Fruit fly (Drosophila melanogaster) whole organism, pupa: ENCODE results near the gene Sgsh.

ENCODE experiments used
- CG10348 ChIP-seq: fragments of 200-800 bp; sonication (Bioruptor generic); IDR thresholded peaks from 2 replicates; pipeline ENCODE4 v1.3.6; 2022; ENCODE audit warnings: missing biosample characterization, missing genetic modification characterization
- CG12605 ChIP-seq: fragments of 200-800 bp; sonication (Bioruptor generic); IDR thresholded peaks from 2 replicates; pipeline ENCODE4 v1.3.6; 2022; ENCODE audit warnings: missing biosample characterization, missing genetic modification characterization
- CG13204 ChIP-seq: fragments of 200-800 bp; sonication (Bioruptor generic); optimal IDR thresholded peaks from 2 replicates; lab custom pipeline; 2018; ENCODE audit warnings: missing biosample characterization, mild to moderate bottlenecking, missing genetic modification characterization, moderate library complexity
- CG14655 ChIP-seq: fragments of 200-800 bp; sonication (Bioruptor generic); optimal IDR thresholded peaks from 3 replicates; lab custom pipeline; 2017; ENCODE audit warnings: mild to moderate bottlenecking, missing biosample characterization, missing genetic modification reagents, missing genetic modification characterization
- CG15710 ChIP-seq: fragments of 200-800 bp; sonication (Bioruptor generic); optimal IDR thresholded peaks from 2 replicates; lab custom pipeline; 2018; ENCODE audit warnings: missing biosample characterization, mild to moderate bottlenecking, missing genetic modification characterization, moderate library complexity
- CG17806 ChIP-seq: fragments of 200-800 bp; sonication (Bioruptor generic); optimal IDR thresholded peaks from 2 replicates; lab custom pipeline; 2018; ENCODE audit warnings: missing biosample characterization, mild to moderate bottlenecking, missing genetic modification characterization, moderate library complexity
- CG32121 ChIP-seq: fragments of 200-800 bp; sonication (Bioruptor generic); IDR thresholded peaks from 2 replicates; pipeline ENCODE4 v1.3.6; 2022; ENCODE audit warnings: missing biosample characterization, missing genetic modification characterization
- CG34367 ChIP-seq: fragments of 200-800 bp; sonication (Bioruptor generic); optimal IDR thresholded peaks from 2 replicates; lab custom pipeline; 2018; ENCODE audit warnings: missing biosample characterization, mild to moderate bottlenecking, missing genetic modification characterization
- CG4496 ChIP-seq: fragments of 200-800 bp; sonication (Bioruptor generic); IDR thresholded peaks from 3 replicates; pipeline ENCODE4 v1.3.6; 2022; ENCODE audit warnings: missing biosample characterization, missing genetic modification characterization
- CG8159 ChIP-seq: fragments of 200-800 bp; sonication (Bioruptor generic); optimal IDR thresholded peaks from 3 replicates; lab custom pipeline; 2018; ENCODE audit warnings: missing biosample characterization, mild to moderate bottlenecking, missing genetic modification characterization, moderate library complexity
- CG8301 ChIP-seq: fragments of 200-800 bp; sonication (Bioruptor generic); optimal IDR thresholded peaks from 2 replicates; lab custom pipeline; 2018; ENCODE audit warnings: missing biosample characterization, mild to moderate bottlenecking, missing genetic modification characterization
- CG9948 ChIP-seq: fragments of 200-800 bp; sonication (Bioruptor generic); optimal IDR thresholded peaks from 2 replicates; lab custom pipeline; 2018; ENCODE audit warnings: missing biosample characterization, mild to moderate bottlenecking, missing genetic modification characterization, moderate library complexity
- D1 ChIP-seq: fragments of 200-800 bp; sonication (Bioruptor generic); optimal IDR thresholded peaks from 2 replicates; lab custom pipeline; 2018; ENCODE audit warnings: missing biosample characterization, mild to moderate bottlenecking, missing genetic modification characterization, moderate library complexity
- EcR ChIP-seq: fragments of 200-800 bp; sonication (Bioruptor generic); optimal IDR thresholded peaks from 3 replicates; lab custom pipeline; 2019; ENCODE audit warnings: missing biosample characterization, missing genetic modification characterization, mild to moderate bottlenecking, moderate library complexity, missing genetic modification reagents
- Ets98B ChIP-seq: fragments of 200-800 bp; sonication (Bioruptor generic); IDR thresholded peaks from 2 replicates; pipeline ENCODE4 v1.3.6; 2022; ENCODE audit warnings: missing biosample characterization, missing genetic modification characterization
- Pif1A ChIP-seq: fragments of 200-800 bp; sonication (Bioruptor generic); optimal IDR thresholded peaks from 3 replicates; lab custom pipeline; 2016; ENCODE audit warnings: missing biosample characterization, missing genetic modification characterization
- Pif1B ChIP-seq: fragments of 200-800 bp; sonication (Bioruptor generic); optimal IDR thresholded peaks from 3 replicates; lab custom pipeline; 2016; ENCODE audit warnings: missing biosample characterization, missing genetic modification characterization
- Snoo ChIP-seq: fragments of 200-800 bp; sonication (Bioruptor generic); optimal IDR thresholded peaks from 3 replicates; lab custom pipeline; 2017; ENCODE audit warnings: missing biosample characterization, mild to moderate bottlenecking, missing genetic modification characterization, inconsistent platforms
- fd96Ca ChIP-seq: fragments of 200-800 bp; sonication (Bioruptor generic); IDR thresholded peaks from 3 replicates; pipeline ENCODE4 v1.3.6; 2022; ENCODE audit warnings: missing biosample characterization, missing genetic modification characterization
- gl ChIP-seq: fragments of 200-800 bp; sonication (Bioruptor generic); optimal IDR thresholded peaks from 2 replicates; lab custom pipeline; 2018; ENCODE audit warnings: missing biosample characterization, mild to moderate bottlenecking, missing genetic modification characterization
- rn ChIP-seq: fragments of 200-800 bp; sonication (Bioruptor generic); IDR thresholded peaks from 2 replicates; pipeline ENCODE4 v1.3.6; 2022; ENCODE audit warnings: missing biosample characterization, missing genetic modification characterization

The Sgsh gene

dm6 chr3R:18912782-18913331 lies at the start of gene Sgsh:
Gene Sgsh (minus strand): TSS chr3R:18912922.
- TF ChIP-seq Snoo (tag; lab: Kevin White, UChicago) (no peak), CG32121 (GFP tag; lab: Robert Waterston, UW) (no peak), EcR (GFP tag; lab: Kevin White, UChicago) (peak; percentile 40), CG4496 (GFP tag; lab: Robert Waterston, UW) (peak; percentile 41; the same call in 2 of the 3 replicates), D1 (tag; lab: Kevin White, UChicago) (no peak), Pif1A (GFP tag; lab: Kevin White, UChicago) (no peak), CG17806 (tag; lab: Kevin White, UChicago) (no peak), Pif1B (peak; percentile 13), CG8159 (tag; lab: Kevin White, UChicago) (peak; percentile 28), CG14655 (GFP tag; lab: Kevin White, UChicago) (peak; percentile 18), Ets98B (GFP tag; lab: Robert Waterston, UW) (no peak), CG8301 (tag; lab: Kevin White, UChicago) (no peak), CG34367 (tag; lab: Kevin White, UChicago) (no peak)

dm6 chr3R:18949896-18950295 lies 37.2 kb upstream of the Sgsh start, which contains the start of gene CG43732:
Gene CG43732 (plus strand): TSS chr3R:18950196.
- no peak for TF ChIP-seq Pif1B
- no peak for TF ChIP-seq Snoo (tag; lab: Kevin White, UChicago)
- TF ChIP-seq CG8301 (tag; lab: Kevin White, UChicago) = no peak
- TF ChIP-seq CG15710 (tag; lab: Kevin White, UChicago) = no peak
- no peak for TF ChIP-seq CG4496 (GFP tag; lab: Robert Waterston, UW)
- TF ChIP-seq CG32121 (GFP tag; lab: Robert Waterston, UW) = no peak
- TF ChIP-seq CG9948 = no peak
- no peak for TF ChIP-seq CG13204
- TF ChIP-seq CG12605 = no peak
- no peak for TF ChIP-seq CG10348 (GFP tag; lab: Robert Waterston, UW)
- TF ChIP-seq Pif1A (GFP tag; lab: Kevin White, UChicago) = no peak
- TF ChIP-seq D1 (tag; lab: Kevin White, UChicago) = no peak

dm6 chr3R:18949131-18949530 lies 36.4 kb upstream of the Sgsh start:
- TF ChIP-seq CG14655 (GFP tag; lab: Kevin White, UChicago) (no peak), CG12605 (no peak), Pif1A (GFP tag; lab: Kevin White, UChicago) (no peak), CG8301 (tag; lab: Kevin White, UChicago) (no peak), rn (GFP tag; lab: Robert Waterston, UW) (no peak), CG34367 (tag; lab: Kevin White, UChicago) (no peak), CG32121 (GFP tag; lab: Robert Waterston, UW) (no peak), Ets98B (GFP tag; lab: Robert Waterston, UW) (no peak), Pif1B (no peak), CG15710 (tag; lab: Kevin White, UChicago) (no peak), fd96Ca (no peak), EcR (GFP tag; lab: Kevin White, UChicago) (no peak), CG4496 (GFP tag; lab: Robert Waterston, UW) (no peak), Snoo (tag; lab: Kevin White, UChicago) (no peak), gl (tag; lab: Kevin White, UChicago) (no peak), CG9948 (no peak)

- TF ChIP-seq CG8159 (tag; lab: Kevin White, UChicago) = no peak
- no peak for TF ChIP-seq Pif1B
- no peak for TF ChIP-seq CG17806 (tag; lab: Kevin White, UChicago)
- TF ChIP-seq Pif1A (GFP tag; lab: Kevin White, UChicago) = no peak
- TF ChIP-seq gl (tag; lab: Kevin White, UChicago) = no peak
- TF ChIP-seq rn (GFP tag; lab: Robert Waterston, UW) = no peak
- no peak for TF ChIP-seq CG13204
- no peak for TF ChIP-seq Snoo (tag; lab: Kevin White, UChicago)
- no peak for TF ChIP-seq CG12605
- no peak for TF ChIP-seq CG4496 (GFP tag; lab: Robert Waterston, UW)
- no peak for TF ChIP-seq CG8301 (tag; lab: Kevin White, UChicago)
- TF ChIP-seq CG34367 (tag; lab: Kevin White, UChicago) = no peak
- no peak for TF ChIP-seq CG32121 (GFP tag; lab: Robert Waterston, UW)
- TF ChIP-seq CG9948 = no peak
- no peak for TF ChIP-seq Ets98B (GFP tag; lab: Robert Waterston, UW)
- no peak for TF ChIP-seq CG15710 (tag; lab: Kevin White, UChicago)
Measured at dm6 chr3R:18947307-18947706, 34.6 kb upstream of the Sgsh start.

dm6 chr3R:18931725-18932124 lies 19.0 kb upstream of the Sgsh start:
- no peak for TF ChIP-seq CG4496 (GFP tag; lab: Robert Waterston, UW)
- no peak for TF ChIP-seq CG10348 (GFP tag; lab: Robert Waterston, UW)
- TF ChIP-seq EcR (GFP tag; lab: Kevin White, UChicago) = no peak
- no peak for TF ChIP-seq fd96Ca
- TF ChIP-seq CG17806 (tag; lab: Kevin White, UChicago) = no peak
- TF ChIP-seq CG8159 (tag; lab: Kevin White, UChicago) = no peak
- TF ChIP-seq D1 (tag; lab: Kevin White, UChicago) = no peak
- TF ChIP-seq CG12605 = no peak
- TF ChIP-seq, all 21 proteins: peak for 0
